Fruit fly (Drosophila melanogaster): Measurements from ENCODE around the gene CG33290.

Gene CG33290

DNA sequence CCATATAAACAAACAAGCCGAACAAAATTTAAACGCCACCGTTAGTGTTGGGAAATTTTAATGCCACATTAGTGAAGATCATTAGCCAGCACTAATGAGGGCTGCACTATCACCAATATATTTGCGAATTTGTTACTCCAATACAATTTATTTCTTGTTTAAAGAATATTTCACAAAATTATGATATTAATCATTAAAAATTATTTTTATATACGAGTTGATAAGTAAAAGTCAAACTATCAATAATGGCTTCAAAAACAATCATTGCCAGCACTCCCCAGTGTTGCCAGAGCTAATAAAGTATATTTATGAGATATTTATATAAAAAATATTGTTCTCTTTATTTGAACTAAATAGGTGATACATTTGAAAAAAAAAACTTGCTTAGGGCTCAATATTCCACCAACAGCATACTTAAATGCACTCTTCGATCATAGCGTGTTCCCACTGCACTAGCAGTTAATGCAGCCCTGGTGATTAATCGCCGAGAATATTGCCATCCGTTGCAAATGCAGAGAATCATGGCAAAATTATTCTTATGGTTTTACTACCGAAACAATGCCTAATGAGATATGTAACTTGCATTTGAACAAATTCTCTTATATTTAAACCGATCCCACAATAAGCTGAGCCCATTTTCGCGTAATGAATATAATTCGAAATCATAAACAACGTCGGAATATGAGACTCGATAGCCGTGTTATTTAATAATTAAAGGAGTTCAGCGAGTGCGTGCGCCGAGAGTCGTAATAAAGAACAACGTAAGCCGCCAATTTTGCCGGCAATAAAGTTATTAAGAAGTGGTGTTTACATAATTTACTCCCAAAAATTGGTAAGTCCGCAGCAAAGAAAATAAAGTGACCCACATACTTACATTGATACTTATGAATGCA is 26.1 kb upstream of the CG33290 start, which contains the start of the genes SAK and Cdk12 (continued):
- peak; percentile 29 for TF ChIP-seq pho (GFP tag; optimal IDR thresholded peaks at IDR 0.05)
- peak; percentile 10 for TF ChIP-seq CG1792 (GFP tag; optimal IDR thresholded peaks at IDR 0.05)
- TF ChIP-seq Awh (GFP tag; IDR thresholded peaks at IDR 0.05) = peak; percentile 70
- TF ChIP-seq Hr3 (GFP tag; optimal IDR thresholded peaks at IDR 0.05) = peak; percentile 91
- 0 out of 3 replicates have a peak, but pooled peaks have one; percentile 39 for TF ChIP-seq vnd (GFP tag; IDR thresholded peaks at IDR 0.05; ENCODE audit: partially characterized antibody)
- 0 out of 3 replicates have a peak, but pooled peaks have one; percentile 30 for TF ChIP-seq gce (GFP tag; IDR thresholded peaks at IDR 0.05)
- TF ChIP-seq CG17361 (GFP tag; IDR thresholded peaks at IDR 0.05) = peak; percentile 95
- TF ChIP-seq trem (tag; optimal IDR thresholded peaks at IDR 0.05) = peak; percentile 78
- peak; percentile 77 for TF ChIP-seq mam (GFP tag; optimal IDR thresholded peaks at IDR 0.05)
- TF ChIP-seq onecut (GFP tag; IDR thresholded peaks at IDR 0.05) = 0 out of 2 replicates have a peak, but pooled peaks have one; percentile 34
- TF ChIP-seq ci (GFP tag; IDR thresholded peaks at IDR 0.05) = peak; percentile 74; the same call in 2 of the 3 replicates
- TF ChIP-seq crol (GFP tag; IDR thresholded peaks at IDR 0.05) = no peak
- peak; percentile 80 for TF ChIP-seq Oaz (GFP tag; IDR thresholded peaks at IDR 0.05)
- peak; percentile 85 for TF ChIP-seq Meics (GFP tag; optimal IDR thresholded peaks at IDR 0.05)
- peak; percentile 66 for TF ChIP-seq HLH3B (GFP tag; IDR thresholded peaks at IDR 0.05)
- peak; percentile 70 for TF ChIP-seq Asciz (GFP tag; optimal IDR thresholded peaks at IDR 0.05)
- no peak for TF ChIP-seq pita (GFP tag; optimal IDR thresholded peaks at IDR 0.05)
- TF ChIP-seq CG1603 (tag; optimal IDR thresholded peaks at IDR 0.05) = peak; percentile 33
- TF ChIP-seq chinmo (GFP tag; IDR thresholded peaks at IDR 0.05; ENCODE audit: partially characterized antibody) = peak; percentile 71; the same call in 1 of the 4 replicates
- peak; percentile 96 for TF ChIP-seq CG31441 (GFP tag; IDR thresholded peaks at IDR 0.05)
- peak; percentile 38; the same call in 1 of the 2 replicates for TF ChIP-seq CG5953 (GFP tag; IDR thresholded peaks at IDR 0.05)
- peak; percentile 80 for TF ChIP-seq odd (GFP tag; optimal IDR thresholded peaks at IDR 0.05)
- TF ChIP-seq pum (GFP tag; optimal IDR thresholded peaks at IDR 0.05) = peak; percentile 60
- TF ChIP-seq CG2129 (GFP tag; IDR thresholded peaks at IDR 0.05; ENCODE audit: partially characterized antibody) = no peak
- peak; percentile 48 for TF ChIP-seq Camta (GFP tag; optimal IDR thresholded peaks at IDR 0.05)
- TF ChIP-seq vvl (GFP tag; IDR thresholded peaks at IDR 0.05) = peak; percentile 88
- TF ChIP-seq CG13894 (tag; optimal IDR thresholded peaks at IDR 0.05) = peak; percentile 87
- TF ChIP-seq crc (GFP tag; optimal IDR thresholded peaks at IDR 0.05) = no peak
- peak; percentile 75 for TF ChIP-seq al (GFP tag; IDR thresholded peaks at IDR 0.05)
- TF ChIP-seq CG12391 (tag; optimal IDR thresholded peaks at IDR 0.05) = peak; percentile 91
- TF ChIP-seq ewg (GFP tag; optimal IDR thresholded peaks at IDR 0.05) = peak; percentile 61
- TF ChIP-seq bcd (GFP tag; optimal IDR thresholded peaks at IDR 0.05) = peak; percentile 91
- TF ChIP-seq CG2678 (tag; optimal IDR thresholded peaks at IDR 0.05) = peak; percentile 90
- no peak for TF ChIP-seq CkIIα-i1 (GFP tag; IDR thresholded peaks at IDR 0.05)
- peak; percentile 56; the same call in 2 of the 4 replicates for TF ChIP-seq Dll (GFP tag; IDR thresholded peaks at IDR 0.05; ENCODE audit: partially characterized antibody)
- peak; percentile 39; the same call in 1 of the 3 replicates for TF ChIP-seq CG6791 (GFP tag; IDR thresholded peaks at IDR 0.05; ENCODE audit: partially characterized antibody)
- TF ChIP-seq CHES-1-like (GFP tag; optimal IDR thresholded peaks at IDR 0.05) = peak; percentile 28
- peak; percentile 37; the same call in 1 of the 2 replicates for TF ChIP-seq unc-4 (GFP tag; IDR thresholded peaks at IDR 0.05; ENCODE audit: partially characterized antibody)
- peak; percentile 86 for TF ChIP-seq CG3847 (GFP tag; IDR thresholded peaks at IDR 0.05)
- peak; percentile 55 for TF ChIP-seq Spps (tag; optimal IDR thresholded peaks at IDR 0.05)
- peak; percentile 89 for TF ChIP-seq CG30020 (tag; optimal IDR thresholded peaks at IDR 0.05)
- TF ChIP-seq D (optimal IDR thresholded peaks at IDR 0.05) = no peak
- TF ChIP-seq D (GFP tag; optimal IDR thresholded peaks at IDR 0.05) = peak; percentile 81
- peak; percentile 65 for TF ChIP-seq CG30431 (GFP tag; optimal IDR thresholded peaks at IDR 0.05)
- peak; percentile 74 for TF ChIP-seq CG7372 (GFP tag; IDR thresholded peaks at IDR 0.05)
- TF ChIP-seq CG11696 (GFP tag; IDR thresholded peaks at IDR 0.05) = no peak; the same call in 1 of the 2 replicates
- peak; percentile 38 for TF ChIP-seq CG10431 (GFP tag; optimal IDR thresholded peaks at IDR 0.05)
- TF ChIP-seq CG9609 (GFP tag; optimal IDR thresholded peaks at IDR 0.05) = peak; percentile 50

All from whole organism, embryonic.